Fruit fly (Drosophila melanogaster) Kc167 (cell line): Measurements from ENCODE around the gene CG9839.

Experiments
- Myc ChIP-seq: fragments of >200 bp; optimal IDR thresholded peaks from 2 replicates; lab custom pipeline; 2017; ENCODE audit warnings: missing external identifiers
- Sin3A ChIP-seq: fragments of >200 bp; optimal IDR thresholded peaks from 2 replicates; lab custom pipeline; 2018; ENCODE audit warnings: missing external identifiers
- h ChIP-seq: fragments of >200 bp; optimal IDR thresholded peaks from 3 replicates; lab custom pipeline; 2018; ENCODE audit warnings: missing external identifiers
- insv ChIP-seq: fragments of >200 bp; optimal IDR thresholded peaks from 3 replicates; lab custom pipeline; 2018; ENCODE audit warnings: missing external identifiers
- psq ChIP-seq: fragments of >200 bp; optimal IDR thresholded peaks from 2 replicates; lab custom pipeline; 2017; ENCODE audit warnings: missing external identifiers
- ttk ChIP-seq: sonication (Bioruptor generic); optimal IDR thresholded peaks from 2 replicates; lab custom pipeline; 2017; ENCODE audit warnings: missing external identifiers

CG9839 gene

dm6 chr3R:8805388-8805852, at the start of gene CG9839:
CG9839 (minus strand) TSS chr3R:8805802.
- no peak for TF ChIP-seq ttk (lab: Kevin White, UChicago)
- no peak for TF ChIP-seq Myc (lab: Kevin White, UChicago)
- no peak for TF ChIP-seq h (lab: Kevin White, UChicago)
- TF ChIP-seq Sin3A, result no peak
- no peak for TF ChIP-seq insv (lab: Kevin White, UChicago)
- TF ChIP-seq psq, result no peak

DNA sequence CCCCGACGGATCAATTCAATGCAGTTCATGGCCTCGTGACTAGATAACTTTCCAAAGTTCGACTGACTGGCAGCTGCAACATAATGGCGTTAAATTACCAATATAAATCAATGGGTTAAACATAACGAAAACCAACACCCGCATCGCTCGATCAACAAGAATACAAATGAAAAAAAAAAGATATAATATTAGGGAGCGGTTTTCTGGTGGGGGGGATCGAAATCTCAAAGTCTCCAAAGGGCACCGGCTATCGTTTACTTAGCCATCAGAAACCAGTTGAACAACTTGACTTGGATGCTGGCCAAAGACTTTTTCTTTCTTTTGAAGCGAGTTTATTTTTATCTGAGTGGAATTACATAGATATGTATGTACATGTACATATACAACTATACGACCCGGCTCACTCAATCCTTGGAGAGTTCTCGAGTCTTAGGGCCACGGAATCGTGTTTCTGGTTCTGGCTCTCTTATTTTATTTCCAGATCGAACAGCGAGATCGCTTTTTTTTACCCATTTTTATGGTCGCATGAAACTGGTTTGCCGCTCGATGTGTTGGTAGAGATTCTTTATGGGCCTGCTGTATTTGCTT, 49.1 kb upstream of the CG9839 start:
- no peak for TF ChIP-seq ttk (lab: Kevin White, UChicago)
- no peak for TF ChIP-seq insv (lab: Kevin White, UChicago)
- TF ChIP-seq Sin3A, result no peak

dm6 chr3R:8853706-8854105, 48.1 kb upstream of the CG9839 start:
- no peak for TF ChIP-seq h (lab: Kevin White, UChicago)
- no peak for TF ChIP-seq ttk (lab: Kevin White, UChicago)
- no peak for TF ChIP-seq insv (lab: Kevin White, UChicago)
- no peak for TF ChIP-seq psq
- no peak for TF ChIP-seq Myc (lab: Kevin White, UChicago)

- TF ChIP-seq ttk (lab: Kevin White, UChicago) (no peak), insv (lab: Kevin White, UChicago) (no peak), psq (no peak), h (lab: Kevin White, UChicago) (no peak), Sin3A (no peak), Myc (lab: Kevin White, UChicago) (no peak)
These were observed 47.6 kb upstream of the CG9839 start for dm6 chr3R:8853197-8853596.

DNA sequence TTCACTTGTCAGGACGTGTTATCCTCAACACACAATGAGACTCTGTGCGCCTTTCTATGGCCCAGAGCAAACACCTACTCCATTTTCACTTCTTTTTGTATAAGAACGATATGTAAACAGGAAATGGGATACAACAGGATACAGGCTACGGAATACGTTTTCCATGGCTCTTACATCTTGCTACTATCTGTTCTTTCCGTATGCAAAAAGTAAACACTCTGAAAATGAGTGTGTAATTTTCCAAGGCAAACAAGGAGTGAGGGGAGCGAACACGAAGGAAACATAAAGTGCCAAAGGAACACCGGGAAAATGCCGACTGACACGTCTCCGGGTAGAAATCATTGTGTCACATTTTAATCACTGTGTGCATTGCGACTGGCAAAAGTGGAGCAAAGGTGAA, 45.0 kb upstream of the CG9839 start:
- TF ChIP-seq Myc (lab: Kevin White, UChicago), result no peak
- no peak for TF ChIP-seq h (lab: Kevin White, UChicago)
- TF ChIP-seq psq, result no peak
- TF ChIP-seq Sin3A, result no peak
- TF ChIP-seq insv (lab: Kevin White, UChicago), result no peak
- no peak for TF ChIP-seq ttk (lab: Kevin White, UChicago)

- TF ChIP-seq h (lab: Kevin White, UChicago), result no peak
- no peak for TF ChIP-seq psq
- TF ChIP-seq ttk (lab: Kevin White, UChicago), result no peak
- TF ChIP-seq Sin3A, result no peak
- TF ChIP-seq insv (lab: Kevin White, UChicago), result no peak
- no peak for TF ChIP-seq Myc (lab: Kevin White, UChicago)
These were observed 44.0 kb upstream of the CG9839 start for dm6 chr3R:8849373-8850228.

dm6 chr3R:8848190-8848589, 42.6 kb upstream of the CG9839 start:
- TF ChIP-seq h (lab: Kevin White, UChicago) (no peak), ttk (lab: Kevin White, UChicago) (no peak), Myc (lab: Kevin White, UChicago) (no peak), psq (no peak), insv (lab: Kevin White, UChicago) (no peak), Sin3A (no peak)

- TF ChIP-seq psq (no peak), Myc (lab: Kevin White, UChicago) (no peak), ttk (lab: Kevin White, UChicago) (no peak), Sin3A (no peak)
These were observed 41.6 kb upstream of the CG9839 start for dm6 chr3R:8847096-8847639.

DNA sequence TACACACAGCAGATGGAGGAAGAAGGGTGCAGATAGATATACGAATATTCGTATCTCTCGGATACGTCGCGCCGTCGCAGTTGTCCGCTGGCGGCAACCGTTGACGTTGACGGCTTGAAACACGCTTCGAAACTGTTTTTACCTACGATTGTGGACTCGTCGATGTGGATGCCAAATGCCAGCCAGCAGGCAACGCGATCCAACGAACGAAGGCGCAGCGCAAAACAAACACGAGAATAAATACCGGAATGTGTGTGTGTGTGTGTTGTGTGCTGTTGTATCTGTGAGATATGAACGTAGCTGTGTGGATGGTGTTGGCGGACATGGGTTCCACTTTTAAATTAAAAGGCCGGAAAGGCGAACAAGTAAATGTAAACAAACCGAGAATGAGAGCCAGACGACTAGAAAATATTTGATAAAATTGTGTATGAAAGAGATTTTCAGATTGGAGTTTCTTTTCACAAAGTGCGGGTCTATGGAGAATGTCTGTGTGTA, 40.6 kb upstream of the CG9839 start:
- TF ChIP-seq psq (peak; percentile 59), insv (lab: Kevin White, UChicago) (no peak)

DNA sequence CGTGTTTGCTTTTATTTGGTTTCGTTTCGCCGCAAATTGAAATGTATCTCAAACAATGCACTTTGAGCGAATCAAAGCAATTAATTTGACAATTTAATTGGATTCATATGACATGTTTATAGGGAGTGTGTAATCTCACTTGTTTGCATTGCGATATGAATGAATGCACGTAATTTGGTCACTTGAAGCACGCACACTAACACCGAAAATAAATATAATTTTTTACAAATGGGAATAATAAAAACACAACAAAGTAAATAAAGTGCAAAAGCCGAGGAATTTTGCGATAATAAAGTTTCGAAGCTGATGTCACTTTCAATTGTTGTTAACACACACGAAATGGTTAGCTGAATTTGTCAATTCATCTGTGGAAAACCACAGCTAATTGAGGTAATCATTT, 39.4 kb upstream of the CG9839 start:
- TF ChIP-seq psq, result no peak
- no peak for TF ChIP-seq ttk (lab: Kevin White, UChicago)
- TF ChIP-seq Sin3A, result no peak
- TF ChIP-seq h (lab: Kevin White, UChicago), result no peak
- TF ChIP-seq Myc (lab: Kevin White, UChicago), result no peak
- TF ChIP-seq insv (lab: Kevin White, UChicago), result no peak

DNA sequence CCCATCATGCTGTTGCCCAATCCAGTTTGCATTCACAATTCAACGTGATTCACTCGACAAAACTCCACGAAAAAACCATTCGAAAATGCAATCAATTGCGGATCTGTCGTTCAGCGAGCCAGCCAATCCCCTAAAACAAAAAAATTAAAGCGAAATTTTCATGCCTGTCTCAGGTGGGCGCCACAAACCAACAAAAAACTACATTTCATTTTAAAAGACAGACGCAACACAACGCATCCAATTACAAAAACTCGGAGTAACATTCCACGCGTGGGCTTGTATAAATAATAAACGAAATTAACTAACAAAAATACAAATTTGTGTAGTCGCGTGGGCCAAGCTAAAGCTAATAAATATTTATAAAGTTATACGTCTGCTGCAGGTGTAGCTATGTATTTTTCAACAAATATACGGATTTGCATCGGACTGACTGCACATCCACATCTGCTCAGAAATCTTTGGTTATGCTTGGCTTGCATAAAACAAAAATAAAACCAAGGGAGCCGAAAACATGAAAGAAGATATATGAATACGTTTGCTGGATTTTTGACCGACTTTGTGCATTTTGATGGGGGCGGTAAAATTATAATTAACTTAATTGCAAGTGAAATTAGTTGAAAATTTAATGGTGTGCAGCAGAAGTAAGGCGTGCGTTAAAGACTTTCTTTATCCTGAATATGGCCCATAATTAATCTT, 38.5 kb upstream of the CG9839 start:
- TF ChIP-seq h (lab: Kevin White, UChicago) (no peak), psq (no peak), ttk (lab: Kevin White, UChicago) (no peak), Sin3A (no peak), Myc (lab: Kevin White, UChicago) (no peak), insv (lab: Kevin White, UChicago) (no peak)

- no peak for TF ChIP-seq insv (lab: Kevin White, UChicago)
These were observed 35.9 kb upstream of the CG9839 start for dm6 chr3R:8841533-8841932.
